Worm (Caenorhabditis elegans) whole organism, L2 larva: ENCODE data around the gene sel-9.

Source experiments
- F13H6.1 ChIP-seq: sonication (generic microtip); optimal IDR thresholded peaks from 2 replicates; lab custom pipeline; 2016; ENCODE audit warnings: missing genetic modification characterization, missing compliant biosample characterization
- R02D3.7 ChIP-seq: fragments of 150-350 bp; optimal IDR thresholded peaks from 2 replicates; lab custom pipeline; 2014; ENCODE audit warnings: missing biosample characterization, missing genetic modification characterization
- Y55F3AM.14 ChIP-seq: fragments of 200-800 bp; sonication (Bioruptor generic); optimal IDR thresholded peaks from 2 replicates; lab custom pipeline; 2018; ENCODE audit warnings: mild to moderate bottlenecking, missing genetic modification characterization, missing compliant biosample characterization
- ZK546.5 ChIP-seq: sonication (generic microtip); optimal IDR thresholded peaks from 2 replicates; lab custom pipeline; 2017; ENCODE audit warnings: missing biosample characterization, missing genetic modification characterization
- alr-1 ChIP-seq: fragments of 150-350 bp; optimal IDR thresholded peaks from 2 replicates; lab custom pipeline; 2014; ENCODE audit warnings: missing biosample characterization, missing genetic modification characterization
- aly-2 ChIP-seq: fragments of 150-350 bp; optimal IDR thresholded peaks from 2 replicates; lab custom pipeline; 2014; ENCODE audit warnings: missing biosample characterization, missing genetic modification characterization
- ama-1 ChIP-seq: fragments of 150-350 bp; optimal IDR thresholded peaks from 2 replicates; lab custom pipeline; 2018; ENCODE audit warnings: inconsistent platforms
- blmp-1 ChIP-seq: sonication (generic microtip); optimal IDR thresholded peaks from 2 replicates; lab custom pipeline; 2017; ENCODE audit warnings: missing genetic modification characterization, mild to moderate bottlenecking, missing compliant biosample characterization, antibody characterized with exemption, moderate library complexity; ENCODE audit not compliant: insufficient read depth
- ceh-16 ChIP-seq: fragments of 150-350 bp; optimal IDR thresholded peaks from 2 replicates; lab custom pipeline; 2014; ENCODE audit warnings: missing biosample characterization, missing genetic modification characterization
- crh-2 ChIP-seq: sonication (generic microtip); optimal IDR thresholded peaks from 2 replicates; lab custom pipeline; 2017; ENCODE audit warnings: missing biosample characterization, missing genetic modification characterization
- dmd-4 ChIP-seq: sonication (generic microtip); optimal IDR thresholded peaks from 2 replicates; lab custom pipeline; 2017; ENCODE audit warnings: missing biosample characterization, missing genetic modification characterization
- egl-27 ChIP-seq: sonication (generic microtip); optimal IDR thresholded peaks from 3 replicates; lab custom pipeline; 2017; ENCODE audit warnings: missing biosample characterization, missing genetic modification reagents, missing genetic modification characterization
- elt-1 ChIP-seq: fragments of 150-350 bp; optimal IDR thresholded peaks from 2 replicates; lab custom pipeline; 2014; ENCODE audit warnings: missing biosample characterization, missing genetic modification characterization
- elt-3 ChIP-seq: sonication (generic microtip); optimal IDR thresholded peaks from 2 replicates; lab custom pipeline; 2017; ENCODE audit warnings: missing biosample characterization, missing genetic modification characterization
- fos-1 ChIP-seq: fragments of 150-350 bp; optimal IDR thresholded peaks from 2 replicates; lab custom pipeline; 2014; ENCODE audit warnings: missing biosample characterization, missing genetic modification characterization
- gmeb-1 ChIP-seq: fragments of 150-350 bp; optimal IDR thresholded peaks from 2 replicates; lab custom pipeline; 2014; ENCODE audit warnings: missing biosample characterization, missing genetic modification characterization
- lin-11 ChIP-seq: fragments of 150-350 bp; sonication (generic microtip); optimal IDR thresholded peaks from 2 replicates; lab custom pipeline; 2014; ENCODE audit warnings: missing biosample characterization, missing genetic modification characterization, inconsistent platforms, mixed read lengths
- lin-13 ChIP-seq: fragments of 150-350 bp; optimal IDR thresholded peaks from 2 replicates; lab custom pipeline; 2014; ENCODE audit warnings: missing biosample characterization, missing genetic modification reagents, missing genetic modification characterization
- lin-39 ChIP-seq: fragments of 150-350 bp; optimal IDR thresholded peaks from 2 replicates; lab custom pipeline; 2014; ENCODE audit warnings: missing biosample characterization, missing genetic modification reagents, missing genetic modification characterization
- lsy-2 ChIP-seq, 2 experiments: fragments of 150-350 bp in 1 of 2; sonication (generic microtip) in 1 of 2; optimal IDR thresholded peaks; 2 replicates each; lab custom pipeline; 2014 to 2017; ENCODE audit warnings: missing biosample characterization in 2 of 2, missing genetic modification characterization in 2 of 2
- mab-5 ChIP-seq: fragments of 150-350 bp; optimal IDR thresholded peaks from 2 replicates; lab custom pipeline; 2014; ENCODE audit warnings: missing biosample characterization, missing genetic modification characterization
- mbf-1 ChIP-seq: sonication (generic microtip); optimal IDR thresholded peaks from 2 replicates; lab custom pipeline; 2017; ENCODE audit warnings: missing biosample characterization, missing genetic modification characterization
- mdl-1 ChIP-seq, 2 experiments: fragments of 150-350 bp in 1 of 2; sonication (generic microtip) in 1 of 2; optimal IDR thresholded peaks; 2 replicates each; lab custom pipeline; 2017; ENCODE audit warnings: missing biosample characterization in 2 of 2, missing genetic modification characterization in 2 of 2
- nhr-10 ChIP-seq: sonication (generic microtip); optimal IDR thresholded peaks from 2 replicates; lab custom pipeline; 2017; ENCODE audit warnings: missing biosample characterization, missing genetic modification characterization
- nhr-11 ChIP-seq: fragments of 150-350 bp; optimal IDR thresholded peaks from 2 replicates; lab custom pipeline; 2014; ENCODE audit warnings: missing biosample characterization, missing genetic modification characterization
- nhr-12 ChIP-seq: fragments of 150-350 bp; optimal IDR thresholded peaks from 2 replicates; lab custom pipeline; 2014; ENCODE audit warnings: missing biosample characterization, missing genetic modification characterization
- nhr-129 ChIP-seq: fragments of 150-350 bp; optimal IDR thresholded peaks from 2 replicates; lab custom pipeline; 2014; ENCODE audit warnings: missing biosample characterization, missing genetic modification characterization
- nhr-21 ChIP-seq: fragments of 150-350 bp; optimal IDR thresholded peaks from 2 replicates; lab custom pipeline; 2014; ENCODE audit warnings: missing biosample characterization, missing genetic modification characterization
- nhr-23 ChIP-seq: fragments of 150-350 bp; optimal IDR thresholded peaks from 2 replicates; lab custom pipeline; 2014; ENCODE audit warnings: missing biosample characterization, missing genetic modification reagents, missing genetic modification characterization
- nhr-237 ChIP-seq: fragments of 150-350 bp; optimal IDR thresholded peaks from 2 replicates; lab custom pipeline; 2014; ENCODE audit warnings: missing biosample characterization, missing genetic modification characterization
- nhr-25 ChIP-seq: fragments of 150-350 bp; sonication (generic microtip); optimal IDR thresholded peaks from 3 replicates; lab custom pipeline; 2014; ENCODE audit warnings: missing biosample characterization, missing genetic modification characterization
- nhr-6 ChIP-seq: fragments of 150-350 bp; optimal IDR thresholded peaks from 2 replicates; lab custom pipeline; 2014; ENCODE audit warnings: missing biosample characterization, missing genetic modification characterization
- peb-1 ChIP-seq: fragments of 150-350 bp; optimal IDR thresholded peaks from 2 replicates; lab custom pipeline; 2014; ENCODE audit warnings: missing biosample characterization, missing genetic modification characterization
- sem-4 ChIP-seq: fragments of 150-350 bp; optimal IDR thresholded peaks from 2 replicates; lab custom pipeline; 2014; ENCODE audit warnings: missing biosample characterization, missing genetic modification reagents, missing genetic modification characterization
- skn-1 ChIP-seq: sonication (generic microtip); optimal IDR thresholded peaks from 2 replicates; lab custom pipeline; 2017; ENCODE audit warnings: missing biosample characterization, missing genetic modification characterization
- sma-3 ChIP-seq: sonication (generic microtip); optimal IDR thresholded peaks from 2 replicates; lab custom pipeline; 2016; ENCODE audit warnings: missing genetic modification reagents, missing genetic modification characterization, missing compliant biosample characterization
- sma-9 ChIP-seq, 2 experiments: fragments of 150-350 bp in 1 of 2; sonication (generic microtip) in 1 of 2; optimal IDR thresholded peaks; 2 replicates each; lab custom pipeline; 2014 to 2016; ENCODE audit warnings: missing genetic modification characterization in 2 of 2, mild to moderate bottlenecking in 1 of 2, missing biosample characterization in 1 of 2, missing compliant biosample characterization in 1 of 2, missing genetic modification reagents in 1 of 2, moderate library complexity in 1 of 2
- snpc-4 ChIP-seq: fragments of 150-350 bp; optimal IDR thresholded peaks from 2 replicates; lab custom pipeline; 2014; ENCODE audit warnings: missing biosample characterization, missing genetic modification characterization
- unc-39 ChIP-seq: fragments of 150-350 bp; optimal IDR thresholded peaks from 2 replicates; lab custom pipeline; 2014; ENCODE audit warnings: missing biosample characterization, missing genetic modification characterization
- unc-55 ChIP-seq: fragments of 150-350 bp; sonication (generic microtip); optimal IDR thresholded peaks from 3 replicates; lab custom pipeline; 2014; ENCODE audit warnings: missing biosample characterization, missing genetic modification reagents, missing genetic modification characterization
- unc-62 ChIP-seq: fragments of 150-350 bp; optimal IDR thresholded peaks from 2 replicates; lab custom pipeline; 2014; ENCODE audit warnings: missing biosample characterization, missing genetic modification reagents, missing genetic modification characterization
- zag-1 ChIP-seq: fragments of 150-350 bp; optimal IDR thresholded peaks from 2 replicates; lab custom pipeline; 2014; ENCODE audit warnings: missing biosample characterization, missing genetic modification characterization
- ztf-11 ChIP-seq: sonication (generic microtip); optimal IDR thresholded peaks from 2 replicates; lab custom pipeline; 2017; ENCODE audit warnings: missing biosample characterization, missing genetic modification characterization
- ztf-4 ChIP-seq: fragments of 150-350 bp; optimal IDR thresholded peaks from 2 replicates; lab custom pipeline; 2014; ENCODE audit warnings: missing biosample characterization, missing genetic modification characterization

Gene sel-9

DNA sequence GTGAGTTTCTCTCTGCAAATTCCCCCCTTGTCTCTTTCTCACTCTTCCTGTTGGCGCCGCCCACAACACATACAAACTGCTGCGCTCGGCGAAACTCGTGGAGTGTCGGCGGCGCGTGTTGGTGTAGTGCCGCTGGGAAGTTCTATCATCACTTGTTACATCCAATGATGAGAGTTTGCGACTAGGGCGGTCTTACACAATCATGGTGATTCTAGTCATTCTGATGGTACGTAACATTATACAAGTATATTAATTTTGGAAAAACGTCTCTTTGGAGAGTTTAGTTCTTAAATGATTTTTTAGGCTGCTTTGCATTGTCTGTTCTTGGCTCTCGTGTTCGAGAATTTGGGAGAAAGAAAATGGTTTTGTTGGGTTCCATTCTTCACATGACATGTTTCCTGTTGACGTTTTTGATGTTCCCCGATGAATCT lies 46.6 kb upstream of the sel-9 start:
- TF ChIP-seq R02D3.7 (tag; lab: Kevin White, UChicago) = peak; percentile 36
- peak; percentile 29 for TF ChIP-seq sem-4 (tag; lab: Kevin White, UChicago)
- no peak for TF ChIP-seq skn-1 (tag; lab: Kevin White, UChicago)
- no peak for TF ChIP-seq mbf-1
- no peak for TF ChIP-seq peb-1 (tag; lab: Kevin White, UChicago)
- TF ChIP-seq aly-2 (tag; lab: Kevin White, UChicago) = no peak
- no peak for TF ChIP-seq nhr-12 (tag; lab: Kevin White, UChicago)
- no peak for TF ChIP-seq dmd-4
- peak; percentile 73 for TF ChIP-seq Y55F3AM.14 (GFP tag; lab: Kevin White, UChicago)
- peak; percentile 62 for TF ChIP-seq ztf-4 (tag; lab: Kevin White, UChicago)
- peak; percentile 56 for TF ChIP-seq nhr-10
- TF ChIP-seq F13H6.1 = peak; percentile 89
- peak; percentile 88 for TF ChIP-seq gmeb-1 (tag; lab: Kevin White, UChicago)
- peak; percentile 47 for TF ChIP-seq ceh-16 (tag; lab: Kevin White, UChicago)
- peak; percentile 64 for TF ChIP-seq nhr-129 (tag; lab: Kevin White, UChicago)
- TF ChIP-seq elt-1 (tag; lab: Kevin White, UChicago) = no peak
- no peak for TF ChIP-seq ztf-11 (tag; lab: Kevin White, UChicago)
- TF ChIP-seq crh-2 (tag; lab: Kevin White, UChicago) = peak; percentile 89
- TF ChIP-seq zag-1 (tag; lab: Kevin White, UChicago) = peak; percentile 46
- peak; percentile 30 for TF ChIP-seq unc-62 (GFP tag; lab: Kevin White, UChicago)
- peak; percentile 47 for TF ChIP-seq mab-5 (tag; lab: Kevin White, UChicago)
- no peak for TF ChIP-seq alr-1 (tag; lab: Kevin White, UChicago)
- TF ChIP-seq nhr-6 = peak; percentile 51
- TF ChIP-seq blmp-1 (tag; lab: Kevin White, UChicago) = peak; percentile 21
- no peak for TF ChIP-seq nhr-11 (tag; lab: Kevin White, UChicago)
- TF ChIP-seq sma-3 (GFP tag; lab: Kevin White, UChicago) = peak; percentile 94
- peak; percentile 84 for TF ChIP-seq fos-1
- TF ChIP-seq ama-1 = peak; percentile 98
- TF ChIP-seq ZK546.5 (tag; lab: Kevin White, UChicago) = peak; percentile 13
- TF ChIP-seq lin-39 (tag; lab: Kevin White, UChicago) = no peak
- peak; percentile 74 for TF ChIP-seq egl-27
- TF ChIP-seq lsy-2 (tag; optimal IDR thresholded peaks at IDR 0.05; lab: Kevin White, UChicago) = peak; percentile 56 to 82
- TF ChIP-seq nhr-237 (tag; lab: Kevin White, UChicago) = peak; percentile 69
- no peak for TF ChIP-seq unc-39
- TF ChIP-seq sma-9 (GFP tag; optimal IDR thresholded peaks at IDR 0.05; lab: Kevin White, UChicago) = peak; percentile 97
- no peak for TF ChIP-seq sma-9 (tag; optimal IDR thresholded peaks at IDR 0.05; lab: Kevin White, UChicago)
- no peak for TF ChIP-seq lin-11
- TF ChIP-seq lin-13 (GFP tag; lab: Kevin White, UChicago) = peak; percentile 75
- peak; percentile 99 for TF ChIP-seq snpc-4 (tag; lab: Kevin White, UChicago)
- peak in 1 of 2 experiments; percentile 27 for TF ChIP-seq mdl-1 (tag; optimal IDR thresholded peaks at IDR 0.05; lab: Kevin White, UChicago)
- TF ChIP-seq nhr-25 (tag; lab: Kevin White, UChicago) = peak; percentile 56
- peak; percentile 77 for TF ChIP-seq unc-55 (GFP tag; lab: Kevin White, UChicago)
- peak; percentile 77 for TF ChIP-seq nhr-21

DNA sequence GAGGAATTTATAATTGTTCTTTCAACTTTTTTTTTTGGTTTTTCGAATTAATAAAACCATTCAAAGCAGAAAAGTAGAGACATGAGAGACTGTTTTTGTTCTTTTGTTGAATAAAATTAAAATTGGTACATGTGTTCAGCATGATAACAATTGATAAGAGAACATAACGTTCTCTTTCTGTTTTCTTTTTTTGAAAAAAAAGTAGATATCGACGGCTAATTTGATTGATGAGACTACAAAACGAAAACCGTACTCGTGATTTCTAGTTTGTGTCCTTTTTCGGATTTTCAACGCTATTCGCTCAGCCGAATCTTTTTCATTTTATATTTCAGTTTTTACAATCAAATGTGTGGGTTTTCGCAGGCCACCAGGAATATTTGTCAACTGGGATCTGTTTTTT lies 43.1 kb upstream of the sel-9 start, which contains the start of gene C08D8.1:
Gene C08D8.1 (plus strand): TSS at position 324 of the 400 bp plus-strand sequence.
- TF ChIP-seq sma-3 (GFP tag; lab: Kevin White, UChicago) (no peak), aly-2 (tag; lab: Kevin White, UChicago) (no peak), mab-5 (tag; lab: Kevin White, UChicago) (no peak), mbf-1 (no peak), nhr-12 (tag; lab: Kevin White, UChicago) (no peak), lin-13 (GFP tag; lab: Kevin White, UChicago) (no peak), elt-1 (tag; lab: Kevin White, UChicago) (no peak), unc-62 (GFP tag; lab: Kevin White, UChicago) (no peak), zag-1 (tag; lab: Kevin White, UChicago) (no peak), nhr-23 (tag; lab: Kevin White, UChicago) (no peak), egl-27 (no peak), crh-2 (tag; lab: Kevin White, UChicago) (no peak), nhr-6 (no peak), mdl-1 (tag; optimal IDR thresholded peaks at IDR 0.05; lab: Kevin White, UChicago) (no peak), ztf-4 (tag; lab: Kevin White, UChicago) (no peak), nhr-11 (tag; lab: Kevin White, UChicago) (no peak), elt-3 (tag; lab: Kevin White, UChicago) (no peak), dmd-4 (no peak)
